Worm (Caenorhabditis elegans): ENCODE results near the gene ril-2.

ce11 chrV:12637764-12638502, 39.0 kb upstream of the ril-2 start:
- TF ChIP-seq dao-5 (tag; optimal IDR thresholded peaks at IDR 0.05) (no peak), him-1 (tag; optimal IDR thresholded peaks at IDR 0.05) (no peak), W03F9.2 (tag; optimal IDR thresholded peaks at IDR 0.05) (no peak)

Data from whole organism, L4/young adult.